Fruit fly (Drosophila melanogaster): Measurements from ENCODE around the gene CG42526.
A peak's percentile ranks its signal among the peaks of the same experiment; 100 is the strongest.

The CG42526 gene

dm6 chr3L:9467267-9467666 is 32.1 kb upstream of the CG42526 start:
- TF ChIP-seq gl (tag; optimal IDR thresholded peaks at IDR 0.05) (no peak), Pif1A (GFP tag; optimal IDR thresholded peaks at IDR 0.05) (no peak), CG4496 (GFP tag; IDR thresholded peaks at IDR 0.05) (no peak), EcR (GFP tag; optimal IDR thresholded peaks at IDR 0.05) (no peak), D1 (tag; optimal IDR thresholded peaks at IDR 0.05) (no peak), CG12605 (GFP tag; IDR thresholded peaks at IDR 0.05) (no peak), CG8159 (tag; optimal IDR thresholded peaks at IDR 0.05) (no peak), CG17806 (tag; optimal IDR thresholded peaks at IDR 0.05) (no peak), CG10348 (GFP tag; IDR thresholded peaks at IDR 0.05) (no peak), Ets98B (GFP tag; IDR thresholded peaks at IDR 0.05) (no peak), CG8301 (tag; optimal IDR thresholded peaks at IDR 0.05) (no peak), CG9948 (tag; optimal IDR thresholded peaks at IDR 0.05) (no peak)

dm6 chr3L:9466595-9466994 is 31.4 kb upstream of the CG42526 start:
- TF ChIP-seq CG8301 (tag; optimal IDR thresholded peaks at IDR 0.05) (peak; percentile 1), CG17806 (tag; optimal IDR thresholded peaks at IDR 0.05) (peak; percentile 26), CG14655 (GFP tag; optimal IDR thresholded peaks at IDR 0.05) (peak; percentile 41), CG8159 (tag; optimal IDR thresholded peaks at IDR 0.05) (peak; percentile 50), gl (tag; optimal IDR thresholded peaks at IDR 0.05) (no peak), CG9948 (tag; optimal IDR thresholded peaks at IDR 0.05) (peak; percentile 34), CG34367 (tag; optimal IDR thresholded peaks at IDR 0.05) (no peak), CG15710 (tag; optimal IDR thresholded peaks at IDR 0.05) (peak; percentile 7)

dm6 chr3L:9465652-9466244 is 30.5 kb upstream of the CG42526 start:
- TF ChIP-seq CG13204 (GFP tag; optimal IDR thresholded peaks at IDR 0.05) (no peak), CG14655 (GFP tag; optimal IDR thresholded peaks at IDR 0.05) (no peak), CG9948 (tag; optimal IDR thresholded peaks at IDR 0.05) (no peak), EcR (GFP tag; optimal IDR thresholded peaks at IDR 0.05) (no peak), rn (GFP tag; IDR thresholded peaks at IDR 0.05) (no peak), Pif1B (GFP tag; optimal IDR thresholded peaks at IDR 0.05) (no peak)

dm6 chr3L:9462794-9463193 is 27.6 kb upstream of the CG42526 start:
- TF ChIP-seq EcR (GFP tag; optimal IDR thresholded peaks at IDR 0.05) (peak; percentile 21), CG13204 (GFP tag; optimal IDR thresholded peaks at IDR 0.05) (peak; percentile 91), D1 (tag; optimal IDR thresholded peaks at IDR 0.05) (no peak), gl (tag; optimal IDR thresholded peaks at IDR 0.05) (peak; percentile 82), CG32121 (GFP tag; IDR thresholded peaks at IDR 0.05) (no peak), CG12605 (GFP tag; IDR thresholded peaks at IDR 0.05) (peak; percentile 58; the same call in 1 of the 2 replicates), fd96Ca (GFP tag; IDR thresholded peaks at IDR 0.05) (0 out of 3 replicates have a peak, but pooled peaks have one; percentile 13), Pif1B (GFP tag; optimal IDR thresholded peaks at IDR 0.05) (no peak), Snoo (tag; optimal IDR thresholded peaks at IDR 0.05) (no peak), CG34367 (tag; optimal IDR thresholded peaks at IDR 0.05) (peak; percentile 54), CG9948 (tag; optimal IDR thresholded peaks at IDR 0.05) (peak; percentile 6), rn (GFP tag; IDR thresholded peaks at IDR 0.05) (no peak), CG8159 (tag; optimal IDR thresholded peaks at IDR 0.05) (peak; percentile 41), CG17806 (tag; optimal IDR thresholded peaks at IDR 0.05) (peak; percentile 46), CG10348 (GFP tag; IDR thresholded peaks at IDR 0.05) (no peak), CG15710 (tag; optimal IDR thresholded peaks at IDR 0.05) (peak; percentile 42), CG8301 (tag; optimal IDR thresholded peaks at IDR 0.05) (no peak), Ets98B (GFP tag; IDR thresholded peaks at IDR 0.05) (no peak), CG4496 (GFP tag; IDR thresholded peaks at IDR 0.05) (0 out of 3 replicates have a peak, but pooled peaks have one; percentile 10), Pif1A (GFP tag; optimal IDR thresholded peaks at IDR 0.05) (peak; percentile 17), CG14655 (GFP tag; optimal IDR thresholded peaks at IDR 0.05) (no peak)

- TF ChIP-seq D1 (tag; optimal IDR thresholded peaks at IDR 0.05), result peak; percentile 93
- peak; percentile 62 for TF ChIP-seq gl (tag; optimal IDR thresholded peaks at IDR 0.05)
- peak; percentile 94 for TF ChIP-seq CG8159 (tag; optimal IDR thresholded peaks at IDR 0.05)
- no peak for TF ChIP-seq rn (GFP tag; IDR thresholded peaks at IDR 0.05)
- TF ChIP-seq Snoo (tag; optimal IDR thresholded peaks at IDR 0.05), result peak; percentile 89
- no peak for TF ChIP-seq EcR (GFP tag; optimal IDR thresholded peaks at IDR 0.05)
- TF ChIP-seq Pif1B (GFP tag; optimal IDR thresholded peaks at IDR 0.05), result peak; percentile 87
- TF ChIP-seq fd96Ca (GFP tag; IDR thresholded peaks at IDR 0.05), result no peak
- TF ChIP-seq CG15710 (tag; optimal IDR thresholded peaks at IDR 0.05), result peak; percentile 91
- peak; percentile 90 for TF ChIP-seq CG34367 (tag; optimal IDR thresholded peaks at IDR 0.05)
- peak; percentile 49 for TF ChIP-seq CG13204 (GFP tag; optimal IDR thresholded peaks at IDR 0.05)
- TF ChIP-seq CG17806 (tag; optimal IDR thresholded peaks at IDR 0.05), result peak; percentile 90
- peak; percentile 91 for TF ChIP-seq Ets98B (GFP tag; IDR thresholded peaks at IDR 0.05)
- peak; percentile 90 for TF ChIP-seq CG32121 (GFP tag; IDR thresholded peaks at IDR 0.05)
- TF ChIP-seq CG14655 (GFP tag; optimal IDR thresholded peaks at IDR 0.05), result peak; percentile 96
- TF ChIP-seq CG12605 (GFP tag; IDR thresholded peaks at IDR 0.05), result peak; percentile 66
- peak; percentile 96 for TF ChIP-seq CG8301 (tag; optimal IDR thresholded peaks at IDR 0.05)
- TF ChIP-seq CG9948 (tag; optimal IDR thresholded peaks at IDR 0.05), result peak; percentile 88
- peak; percentile 52; the same call in 1 of the 2 replicates for TF ChIP-seq CG10348 (GFP tag; IDR thresholded peaks at IDR 0.05)
- TF ChIP-seq CG4496 (GFP tag; IDR thresholded peaks at IDR 0.05), result peak; percentile 92
- peak; percentile 94 for TF ChIP-seq Pif1A (GFP tag; optimal IDR thresholded peaks at IDR 0.05)
These were observed 27.1 kb upstream of the CG42526 start for dm6 chr3L:9462247-9462769.

All from whole organism, pupa.